Worm (Caenorhabditis elegans) whole organism, L1 larva: ENCODE data around the gene Y82E9BL.6.

ENCODE experiments used
- F16B12.6 ChIP-seq: fragments of 150-350 bp; optimal IDR thresholded peaks from 2 replicates; lab custom pipeline; 2014; ENCODE audit warnings: missing biosample characterization, missing genetic modification characterization
- aly-2 ChIP-seq: fragments of 150-350 bp; optimal IDR thresholded peaks from 2 replicates; lab custom pipeline; 2014; ENCODE audit warnings: missing biosample characterization, missing genetic modification characterization
- blmp-1 ChIP-seq: fragments of 150-350 bp; optimal IDR thresholded peaks from 2 replicates; lab custom pipeline; 2014; ENCODE audit warnings: missing biosample characterization, missing genetic modification characterization
- lin-35 ChIP-seq, 2 experiments: fragments of 150-350 bp; optimal IDR thresholded peaks; 2 replicates each; lab custom pipeline; 2014; ENCODE audit warnings: missing biosample characterization in 2 of 2, missing genetic modification characterization in 2 of 2, missing genetic modification reagents in 2 of 2
- lir-3 ChIP-seq: sonication (generic microtip); optimal IDR thresholded peaks from 2 replicates; lab custom pipeline; 2016; ENCODE audit warnings: mild to moderate bottlenecking, missing genetic modification characterization, moderate library complexity, missing compliant biosample characterization; ENCODE audit not compliant: poor library complexity
- lsy-2 ChIP-seq, 2 experiments: fragments of 150-350 bp; optimal IDR thresholded peaks; 2 replicates each; lab custom pipeline; 2014; ENCODE audit warnings: missing biosample characterization in 2 of 2, missing genetic modification characterization in 2 of 2
- mdl-1 ChIP-seq, 2 experiments: fragments of 150-350 bp; optimal IDR thresholded peaks; 2 replicates each; lab custom pipeline; 2014 to 2017; ENCODE audit warnings: missing biosample characterization in 2 of 2, missing genetic modification characterization in 2 of 2, inconsistent platforms in 1 of 2
- nhr-20 ChIP-seq: sonication (generic microtip); optimal IDR thresholded peaks from 2 replicates; lab custom pipeline; 2016; ENCODE audit warnings: mild to moderate bottlenecking, missing genetic modification characterization, missing compliant biosample characterization
- nhr-237 ChIP-seq: fragments of 150-350 bp; optimal IDR thresholded peaks from 2 replicates; lab custom pipeline; 2014; ENCODE audit warnings: missing biosample characterization, missing genetic modification characterization
- nhr-76 ChIP-seq: sonication (generic microtip); optimal IDR thresholded peaks from 2 replicates; lab custom pipeline; 2017; ENCODE audit warnings: missing biosample characterization, missing genetic modification characterization
- pag-3 ChIP-seq: sonication (generic microtip); optimal IDR thresholded peaks from 2 replicates; lab custom pipeline; 2017; ENCODE audit warnings: missing genetic modification characterization, mild to moderate bottlenecking, missing compliant biosample characterization, antibody characterized with exemption, borderline replicate concordance; ENCODE audit not compliant: insufficient read depth
- sox-4 ChIP-seq: sonication (generic microtip); optimal IDR thresholded peaks from 2 replicates; lab custom pipeline; 2016; ENCODE audit warnings: missing genetic modification characterization, missing compliant biosample characterization
- sptf-1 ChIP-seq: fragments of 150-350 bp; optimal IDR thresholded peaks from 2 replicates; lab custom pipeline; 2014; ENCODE audit warnings: missing biosample characterization, missing genetic modification characterization
- zip-4 ChIP-seq: fragments of 200-800 bp; sonication (Bioruptor generic); optimal IDR thresholded peaks from 2 replicates; lab custom pipeline; 2018; ENCODE audit warnings: mild to moderate bottlenecking, missing genetic modification characterization, moderate library complexity, missing compliant biosample characterization

DNA sequence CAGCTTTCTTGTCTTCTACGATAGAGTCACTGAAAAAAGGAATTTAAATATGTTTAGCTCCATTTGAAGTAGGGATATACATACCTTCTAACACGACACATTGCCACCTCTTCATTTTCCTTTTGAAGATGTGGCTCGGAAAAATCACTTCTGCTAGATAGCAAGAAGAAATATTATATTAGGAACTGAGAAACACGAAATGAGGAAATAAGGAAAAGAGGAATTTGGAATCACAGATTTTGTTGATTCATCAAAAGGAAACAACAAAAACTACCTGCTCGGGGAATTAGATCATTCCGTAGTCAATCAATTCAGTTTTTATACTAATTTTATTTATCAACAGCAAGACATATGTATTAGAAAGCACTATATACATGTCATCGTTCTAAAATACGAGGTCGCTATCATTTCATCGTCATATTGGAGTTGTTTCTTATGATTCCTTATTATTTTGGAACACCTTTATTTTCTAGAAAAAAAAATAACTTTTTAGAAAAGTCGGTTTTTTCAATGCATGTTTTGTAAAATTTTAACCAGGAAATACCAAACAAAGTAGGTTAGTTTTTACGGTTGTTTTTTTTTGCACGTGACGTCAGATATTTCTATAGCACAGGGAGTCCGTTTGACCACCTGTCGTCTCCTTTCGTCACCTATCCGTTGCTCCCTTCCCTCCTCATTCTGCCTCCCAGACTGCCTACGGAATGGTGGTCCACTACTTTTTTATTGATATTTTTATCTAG, 35.1 kb upstream of the Y82E9BL.6 start, which contains the start of the genes pals-21 and Y82E9BR.6:
- TF ChIP-seq zip-4 (GFP tag; lab: Kevin White, UChicago) (no peak), aly-2 (tag; lab: Kevin White, UChicago) (no peak), lin-35 (GFP tag; optimal IDR thresholded peaks at IDR 0.05; lab: Kevin White, UChicago) (no peak), pag-3 (tag; lab: Kevin White, UChicago) (no peak), sox-4 (no peak), nhr-76 (no peak), nhr-237 (tag; lab: Kevin White, UChicago) (no peak), sptf-1 (tag; lab: Kevin White, UChicago) (no peak), lir-3 (no peak), mdl-1 (tag; optimal IDR thresholded peaks at IDR 0.05; lab: Kevin White, UChicago) (no peak), blmp-1 (no peak), F16B12.6 (no peak), lsy-2 (tag; optimal IDR thresholded peaks at IDR 0.05; lab: Kevin White, UChicago) (no peak), nhr-20 (tag; lab: Kevin White, UChicago) (no peak)
